Fruit fly (Drosophila melanogaster) S2 (cell line): ENCODE measurements around the gene CG8319.

Experiments
- CG8478 ChIP-seq: fragments of >200 bp; optimal IDR thresholded peaks from 2 replicates; lab custom pipeline; 2018
- CTCF ChIP-seq, 2 experiments: fragments of >200 bp; optimal IDR thresholded peaks; 2 replicates each; lab custom pipeline; 2018

CG8319 gene

dm6 chr3R:9598099-9598498 lies 29.0 kb upstream of the CG8319 start:
- TF ChIP-seq CTCF (optimal IDR thresholded peaks at IDR 0.05; lab: Kevin White, UChicago) (no peak), CG8478 (lab: Kevin White, UChicago) (no peak)

- no peak for TF ChIP-seq CTCF (optimal IDR thresholded peaks at IDR 0.05; lab: Kevin White, UChicago)
- no peak for TF ChIP-seq CG8478 (lab: Kevin White, UChicago)
Observed at dm6 chr3R:9600558-9600959, 26.6 kb upstream of the CG8319 start.

dm6 chr3R:9601949-9602348 lies 25.2 kb upstream of the CG8319 start:
- TF ChIP-seq CTCF (optimal IDR thresholded peaks at IDR 0.05; lab: Kevin White, UChicago) (no peak), CG8478 (lab: Kevin White, UChicago) (no peak)

dm6 chr3R:9603022-9603942 lies 23.8 kb upstream of the CG8319 start:
- no peak for TF ChIP-seq CG8478 (lab: Kevin White, UChicago)
- TF ChIP-seq CTCF (optimal IDR thresholded peaks at IDR 0.05; lab: Kevin White, UChicago) = no peak

dm6 chr3R:9604445-9605020 lies 22.6 kb upstream of the CG8319 start:
- TF ChIP-seq CTCF (optimal IDR thresholded peaks at IDR 0.05; lab: Kevin White, UChicago) (no peak), CG8478 (lab: Kevin White, UChicago) (no peak)

- no peak for TF ChIP-seq CTCF (optimal IDR thresholded peaks at IDR 0.05; lab: Kevin White, UChicago)
- TF ChIP-seq CG8478 (lab: Kevin White, UChicago) = no peak
Observed at dm6 chr3R:9605084-9605483, 22.0 kb upstream of the CG8319 start.

- no peak for TF ChIP-seq CG8478 (lab: Kevin White, UChicago)
- TF ChIP-seq CTCF (optimal IDR thresholded peaks at IDR 0.05; lab: Kevin White, UChicago) = no peak
Observed at dm6 chr3R:9606913-9607804, 20.0 kb upstream of the CG8319 start.

dm6 chr3R:9608206-9608605 lies 18.9 kb upstream of the CG8319 start:
- TF ChIP-seq CTCF (optimal IDR thresholded peaks at IDR 0.05; lab: Kevin White, UChicago) (no peak), CG8478 (lab: Kevin White, UChicago) (no peak)

dm6 chr3R:9612217-9612616 lies 14.9 kb upstream of the CG8319 start:
- TF ChIP-seq CG8478 (lab: Kevin White, UChicago) (no peak), CTCF (optimal IDR thresholded peaks at IDR 0.05; lab: Kevin White, UChicago) (no peak)

- TF ChIP-seq CTCF (optimal IDR thresholded peaks at IDR 0.05; lab: Kevin White, UChicago) (no peak), CG8478 (lab: Kevin White, UChicago) (no peak)
Observed at dm6 chr3R:9613124-9613523, 14.0 kb upstream of the CG8319 start.

- TF ChIP-seq CTCF (optimal IDR thresholded peaks at IDR 0.05; lab: Kevin White, UChicago) (no peak), CG8478 (lab: Kevin White, UChicago) (no peak)
Observed at dm6 chr3R:9618331-9618730, 8.8 kb upstream of the CG8319 start.

dm6 chr3R:9620278-9620677 lies 6.8 kb upstream of the CG8319 start:
- TF ChIP-seq CTCF (optimal IDR thresholded peaks at IDR 0.05; lab: Kevin White, UChicago) = no peak
- no peak for TF ChIP-seq CG8478 (lab: Kevin White, UChicago)

dm6 chr3R:9625443-9625842 lies 1.7 kb upstream of the CG8319 start:
- no peak for TF ChIP-seq CTCF (optimal IDR thresholded peaks at IDR 0.05; lab: Kevin White, UChicago)
- no peak for TF ChIP-seq CG8478 (lab: Kevin White, UChicago)

- TF ChIP-seq CG8478 (lab: Kevin White, UChicago) = no peak
- TF ChIP-seq CTCF (optimal IDR thresholded peaks at IDR 0.05; lab: Kevin White, UChicago) = no peak
Observed at dm6 chr3R:9626266-9626665, 855 bp upstream of the CG8319 start.
